Worm (Caenorhabditis elegans) whole organism, L3 larva: Measurements from ENCODE around the gene H06I04.6.

ENCODE experiments used
- R02D3.7 ChIP-seq: fragments of 150-350 bp; optimal IDR thresholded peaks from 2 replicates; lab custom pipeline; 2014; ENCODE audit warnings: missing biosample characterization, missing genetic modification characterization
- ZK546.5 ChIP-seq: sonication (generic microtip); optimal IDR thresholded peaks from 2 replicates; lab custom pipeline; 2017; ENCODE audit warnings: missing biosample characterization, missing genetic modification characterization
- aly-2 ChIP-seq: fragments of 150-350 bp; optimal IDR thresholded peaks from 2 replicates; lab custom pipeline; 2014; ENCODE audit warnings: missing biosample characterization, missing genetic modification characterization
- ama-1 ChIP-seq: fragments of 150-350 bp; optimal IDR thresholded peaks from 2 replicates; lab custom pipeline; 2018
- ceh-16 ChIP-seq: sonication (generic microtip); optimal IDR thresholded peaks from 2 replicates; lab custom pipeline; 2017; ENCODE audit warnings: missing biosample characterization, missing genetic modification characterization
- ceh-28 ChIP-seq: fragments of 150-350 bp; optimal IDR thresholded peaks from 2 replicates; lab custom pipeline; 2014; ENCODE audit warnings: missing biosample characterization, missing genetic modification reagents, missing genetic modification characterization
- ceh-82 ChIP-seq: fragments of 150-350 bp; optimal IDR thresholded peaks from 2 replicates; lab custom pipeline; 2014; ENCODE audit warnings: missing biosample characterization, missing genetic modification characterization
- ceh-9 ChIP-seq: sonication (generic microtip); optimal IDR thresholded peaks from 2 replicates; lab custom pipeline; 2018; ENCODE audit warnings: missing biosample characterization, missing genetic modification characterization
- egl-27 ChIP-seq: sonication (generic microtip); optimal IDR thresholded peaks from 4 replicates; lab custom pipeline; 2017; ENCODE audit warnings: missing biosample characterization, missing genetic modification reagents, missing genetic modification characterization
- egl-5 ChIP-seq: fragments of 150-350 bp; optimal IDR thresholded peaks from 2 replicates; lab custom pipeline; 2017; ENCODE audit warnings: missing biosample characterization, missing genetic modification reagents, missing genetic modification characterization, inconsistent platforms
- elt-1 ChIP-seq: fragments of 150-350 bp; optimal IDR thresholded peaks from 2 replicates; lab custom pipeline; 2014; ENCODE audit warnings: missing biosample characterization, missing genetic modification characterization
- elt-2 ChIP-seq: sonication (generic microtip); optimal IDR thresholded peaks from 2 replicates; lab custom pipeline; 2016; ENCODE audit warnings: missing genetic modification reagents, mild to moderate bottlenecking, missing genetic modification characterization, missing compliant biosample characterization
- elt-3 ChIP-seq, 3 experiments: fragments of 150-350 bp in 1 of 3; sonication (generic microtip) in 2 of 3; optimal IDR thresholded peaks; 2 replicates in 2 of 3; 4 replicates in 1 of 3; lab custom pipeline; 2014 to 2017; ENCODE audit warnings: missing biosample characterization in 3 of 3, missing genetic modification characterization in 3 of 3
- eor-1 ChIP-seq, 2 experiments: fragments of 150-350 bp; optimal IDR thresholded peaks; 2 replicates each; lab custom pipeline; 2014 to 2018; ENCODE audit warnings: missing biosample characterization in 2 of 2, missing genetic modification characterization in 2 of 2
- fkh-10 ChIP-seq: sonication (generic microtip); optimal IDR thresholded peaks from 2 replicates; lab custom pipeline; 2017; ENCODE audit warnings: missing biosample characterization, missing genetic modification reagents, missing genetic modification characterization
- fkh-2 ChIP-seq: fragments of 150-350 bp; optimal IDR thresholded peaks from 2 replicates; lab custom pipeline; 2014; ENCODE audit warnings: missing biosample characterization, missing genetic modification reagents, missing genetic modification characterization
- fos-1 ChIP-seq: fragments of 150-350 bp; optimal IDR thresholded peaks from 2 replicates; lab custom pipeline; 2014; ENCODE audit warnings: missing biosample characterization, missing genetic modification characterization
- hmg-11 ChIP-seq: sonication (generic microtip); optimal IDR thresholded peaks from 2 replicates; lab custom pipeline; 2016; ENCODE audit warnings: missing genetic modification characterization, missing compliant biosample characterization
- jun-1 ChIP-seq: fragments of 150-350 bp; optimal IDR thresholded peaks from 2 replicates; lab custom pipeline; 2014; ENCODE audit warnings: missing biosample characterization, missing genetic modification reagents, missing genetic modification characterization
- lin-15B ChIP-seq: fragments of 150-350 bp; optimal IDR thresholded peaks from 2 replicates; lab custom pipeline; 2014; ENCODE audit warnings: missing biosample characterization, missing genetic modification characterization
- lin-39 ChIP-seq: fragments of 150-350 bp; optimal IDR thresholded peaks from 2 replicates; lab custom pipeline; 2018; ENCODE audit warnings: missing biosample characterization, missing genetic modification reagents, missing genetic modification characterization
- lsy-12 ChIP-seq: sonication (generic microtip); optimal IDR thresholded peaks from 2 replicates; lab custom pipeline; 2016; ENCODE audit warnings: mild to moderate bottlenecking, missing genetic modification characterization, missing compliant biosample characterization
- mdl-1 ChIP-seq: fragments of 150-350 bp; optimal IDR thresholded peaks from 2 replicates; lab custom pipeline; 2014; ENCODE audit warnings: missing biosample characterization, missing genetic modification characterization
- mml-1 ChIP-seq: fragments of 150-350 bp; sonication (generic microtip); optimal IDR thresholded peaks from 3 replicates; lab custom pipeline; 2014; ENCODE audit warnings: missing biosample characterization, missing genetic modification characterization
- nfya-1 ChIP-seq: sonication (generic microtip); optimal IDR thresholded peaks from 2 replicates; lab custom pipeline; 2017; ENCODE audit warnings: missing genetic modification characterization, mild to moderate bottlenecking, missing compliant biosample characterization, antibody characterized with exemption, moderate library complexity; ENCODE audit not compliant: insufficient read depth
- nhr-11 ChIP-seq: fragments of 150-350 bp; optimal IDR thresholded peaks from 2 replicates; lab custom pipeline; 2014; ENCODE audit warnings: missing biosample characterization, missing genetic modification characterization
- nhr-12 ChIP-seq: fragments of 150-350 bp; optimal IDR thresholded peaks from 2 replicates; lab custom pipeline; 2014; ENCODE audit warnings: missing biosample characterization, missing genetic modification characterization
- nhr-23 ChIP-seq: fragments of 150-350 bp; optimal IDR thresholded peaks from 2 replicates; lab custom pipeline; 2014; ENCODE audit warnings: missing biosample characterization, missing genetic modification reagents, missing genetic modification characterization
- nhr-237 ChIP-seq: fragments of 150-350 bp; optimal IDR thresholded peaks from 2 replicates; lab custom pipeline; 2014; ENCODE audit warnings: missing biosample characterization, missing genetic modification characterization
- nhr-25 ChIP-seq: sonication (generic microtip); optimal IDR thresholded peaks from 2 replicates; lab custom pipeline; 2017; ENCODE audit warnings: missing biosample characterization, missing genetic modification characterization
- nhr-28 ChIP-seq: fragments of 150-350 bp; optimal IDR thresholded peaks from 2 replicates; lab custom pipeline; 2014; ENCODE audit warnings: missing biosample characterization, missing genetic modification characterization
- nhr-43 ChIP-seq: sonication (generic microtip); optimal IDR thresholded peaks from 2 replicates; lab custom pipeline; 2016; ENCODE audit warnings: mild to moderate bottlenecking, missing genetic modification characterization, missing compliant biosample characterization; ENCODE audit not compliant: poor library complexity, severe bottlenecking
- nhr-67 ChIP-seq: fragments of 150-350 bp; optimal IDR thresholded peaks from 2 replicates; lab custom pipeline; 2014; ENCODE audit warnings: missing biosample characterization, missing genetic modification characterization
- nhr-76 ChIP-seq: fragments of 150-350 bp; sonication (generic microtip); optimal IDR thresholded peaks from 5 replicates; lab custom pipeline; 2014; ENCODE audit warnings: missing biosample characterization, missing genetic modification characterization
- nhr-77 ChIP-seq: fragments of 150-350 bp; optimal IDR thresholded peaks from 2 replicates; lab custom pipeline; 2014; ENCODE audit warnings: missing biosample characterization, missing genetic modification characterization
- pha-4 ChIP-seq: fragments of 150-350 bp; optimal IDR thresholded peaks from 2 replicates; lab custom pipeline; 2014; ENCODE audit warnings: missing biosample characterization, missing genetic modification reagents, missing genetic modification characterization
- pqm-1 ChIP-seq: fragments of 150-350 bp; optimal IDR thresholded peaks from 2 replicates; lab custom pipeline; 2017; ENCODE audit warnings: missing biosample characterization, missing genetic modification characterization, inconsistent platforms
- sea-2 ChIP-seq: fragments of 150-350 bp; sonication (generic microtip); optimal IDR thresholded peaks from 4 replicates; lab custom pipeline; 2014; ENCODE audit warnings: missing biosample characterization, missing genetic modification reagents, missing genetic modification characterization
- skn-1 ChIP-seq: fragments of 150-350 bp; optimal IDR thresholded peaks from 2 replicates; lab custom pipeline; 2014; ENCODE audit warnings: missing biosample characterization, missing genetic modification characterization
- snpc-4 ChIP-seq: fragments of 150-350 bp; optimal IDR thresholded peaks from 2 replicates; lab custom pipeline; 2014; ENCODE audit warnings: missing biosample characterization, missing genetic modification characterization
- tbx-2 ChIP-seq: sonication (generic microtip); optimal IDR thresholded peaks from 2 replicates; lab custom pipeline; 2016; ENCODE audit warnings: mild to moderate bottlenecking, missing genetic modification characterization, missing compliant biosample characterization
- unc-39 ChIP-seq: sonication (generic microtip); optimal IDR thresholded peaks from 4 replicates; lab custom pipeline; 2017; ENCODE audit warnings: missing biosample characterization, missing genetic modification characterization
- unc-62 ChIP-seq: fragments of 150-350 bp; sonication (generic microtip); optimal IDR thresholded peaks from 4 replicates; lab custom pipeline; 2014; ENCODE audit warnings: missing biosample characterization, missing genetic modification reagents, missing genetic modification characterization
- zag-1 ChIP-seq: fragments of 150-350 bp; optimal IDR thresholded peaks from 2 replicates; lab custom pipeline; 2014; ENCODE audit warnings: missing biosample characterization, missing genetic modification characterization
- ztf-11 ChIP-seq: fragments of 150-350 bp; optimal IDR thresholded peaks from 2 replicates; lab custom pipeline; 2014; ENCODE audit warnings: missing biosample characterization, missing genetic modification characterization
- ztf-4 ChIP-seq: fragments of 150-350 bp; optimal IDR thresholded peaks from 2 replicates; lab custom pipeline; 2014; ENCODE audit warnings: missing biosample characterization, missing genetic modification characterization

H06I04.6 gene

ce11 chrIII:3067909-3068455 is 3.8 kb upstream of the H06I04.6 start, which contains the start of gene ubl-1 (continued):
- TF ChIP-seq fkh-2 (tag; lab: Kevin White, UChicago) (no peak), ZK546.5 (tag; lab: Kevin White, UChicago) (peak; percentile 89), ama-1 (lab: Kevin White, UChicago) (peak; percentile 22)

DNA sequence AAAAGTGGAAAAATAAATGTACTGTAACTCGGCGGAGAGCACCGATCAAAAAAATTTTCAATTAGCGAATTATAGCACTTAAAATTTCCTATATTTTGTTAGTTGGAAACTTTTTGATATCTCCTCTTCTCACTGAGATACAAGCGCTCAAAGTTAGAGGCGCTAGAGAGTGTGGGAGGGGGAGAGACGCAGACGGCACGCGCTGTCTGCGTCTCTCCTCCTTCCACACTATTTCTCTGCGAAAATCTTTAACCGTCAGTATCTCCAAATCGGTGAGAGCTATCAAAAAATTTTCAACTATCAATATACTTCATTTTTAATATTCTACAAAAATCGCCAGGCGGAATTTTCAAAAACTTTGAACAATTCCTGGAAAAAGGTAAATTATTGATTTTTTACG is 2.6 kb upstream of the H06I04.6 start:
- TF ChIP-seq R02D3.7 (tag; lab: Kevin White, UChicago) (no peak), nhr-76 (tag; lab: Kevin White, UChicago) (no peak), nhr-28 (tag; lab: Kevin White, UChicago) (no peak), aly-2 (tag; lab: Kevin White, UChicago) (no peak), ztf-11 (tag; lab: Kevin White, UChicago) (no peak), nhr-23 (tag; lab: Kevin White, UChicago) (no peak), ceh-82 (tag; lab: Kevin White, UChicago) (no peak), mdl-1 (tag; lab: Kevin White, UChicago) (no peak), lin-15B (tag; lab: Kevin White, UChicago) (no peak), sea-2 (no peak), elt-3 (tag; optimal IDR thresholded peaks at IDR 0.05; lab: Kevin White, UChicago) (no peak), ama-1 (lab: Kevin White, UChicago) (no peak), pha-4 (tag; lab: Kevin White, UChicago) (no peak)

DNA sequence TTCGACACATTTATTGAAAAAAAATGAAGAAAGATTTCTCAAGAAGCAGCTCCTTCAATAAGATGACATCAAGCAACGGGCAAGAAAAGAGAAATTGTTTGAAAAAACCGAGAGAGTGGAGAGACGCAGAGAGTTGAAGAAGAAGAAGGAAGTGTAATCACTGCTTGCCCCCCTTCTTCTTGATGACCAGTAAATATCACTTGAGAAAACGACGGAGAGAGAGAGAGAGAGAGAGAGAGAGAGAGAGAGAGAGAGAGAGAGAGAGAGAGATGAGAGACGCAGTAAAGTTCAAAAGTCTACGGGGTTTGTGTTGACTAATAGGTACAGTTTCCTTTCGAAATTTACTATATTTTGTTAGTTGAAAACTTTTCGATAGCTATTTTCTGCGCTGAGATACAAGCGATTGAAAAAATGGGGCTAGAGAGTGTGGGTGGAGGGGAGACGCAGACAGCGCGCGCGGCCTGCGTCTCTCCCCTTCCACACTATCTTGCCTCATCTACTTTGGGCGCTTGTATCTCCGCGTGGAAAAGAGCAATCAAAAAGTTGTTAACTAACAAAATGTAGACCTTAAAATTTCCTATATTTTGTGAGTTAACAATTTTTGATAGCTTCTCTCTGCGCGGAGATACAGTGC is 1.9 kb upstream of the H06I04.6 start:
- TF ChIP-seq fkh-2 (tag; lab: Kevin White, UChicago) (no peak), pha-4 (tag; lab: Kevin White, UChicago) (peak; percentile 86), sea-2 (no peak), aly-2 (tag; lab: Kevin White, UChicago) (no peak), nhr-67 (tag; lab: Kevin White, UChicago) (no peak), nhr-28 (tag; lab: Kevin White, UChicago) (no peak), nhr-11 (no peak), skn-1 (no peak), snpc-4 (tag; lab: Kevin White, UChicago) (peak; percentile 74), elt-1 (no peak), lin-39 (peak; percentile 35), jun-1 (peak; percentile 60), ceh-82 (tag; lab: Kevin White, UChicago) (no peak), ama-1 (lab: Kevin White, UChicago) (no peak), zag-1 (tag; lab: Kevin White, UChicago) (no peak), nhr-23 (tag; lab: Kevin White, UChicago) (peak; percentile 70), unc-39 (tag; lab: Kevin White, UChicago) (no peak), pqm-1 (tag; lab: Kevin White, UChicago) (peak; percentile 21), R02D3.7 (tag; lab: Kevin White, UChicago) (no peak), lsy-12 (tag; lab: Kevin White, UChicago) (peak; percentile 46), fos-1 (no peak), ztf-4 (tag; lab: Kevin White, UChicago) (no peak), ceh-16 (tag; lab: Kevin White, UChicago) (no peak), egl-5 (tag; lab: Kevin White, UChicago) (no peak), nfya-1 (tag; lab: Kevin White, UChicago) (peak; percentile 66), nhr-237 (no peak), nhr-77 (tag; lab: Kevin White, UChicago) (no peak), nhr-12 (tag; lab: Kevin White, UChicago) (no peak), ceh-9 (tag; lab: Kevin White, UChicago) (no peak), lin-15B (tag; lab: Kevin White, UChicago) (peak; percentile 20), ceh-28 (peak; percentile 61), fkh-10 (GFP tag; lab: Kevin White, UChicago) (no peak), hmg-11 (peak; percentile 39), nhr-43 (tag; lab: Kevin White, UChicago) (peak; percentile 61), elt-3 (tag; optimal IDR thresholded peaks at IDR 0.05; lab: Kevin White, UChicago) (no peak), egl-27 (no peak), unc-62 (no peak), nhr-25 (tag; lab: Kevin White, UChicago) (peak; percentile 5), tbx-2 (no peak), eor-1 (tag; optimal IDR thresholded peaks at IDR 0.05; lab: Kevin White, UChicago) (no peak), ztf-11 (tag; lab: Kevin White, UChicago) (no peak), ZK546.5 (tag; lab: Kevin White, UChicago) (no peak), mml-1 (tag; lab: Kevin White, UChicago) (no peak), nhr-76 (tag; lab: Kevin White, UChicago) (no peak), mdl-1 (tag; lab: Kevin White, UChicago) (no peak), elt-2 (peak; percentile 27)
